Worm (Caenorhabditis elegans) whole organism, mixed stage, embryonic: Measurements from ENCODE around the gene C55C3.1.
A peak's percentile ranks its signal among the peaks of the same experiment; 100 is the strongest.

Source experiments
- ceh-83 ChIP-seq: fragments of 200-800 bp; sonication (Bioruptor generic); optimal IDR thresholded peaks from 2 replicates; lab custom pipeline; 2018; ENCODE audit warnings: mild to moderate bottlenecking, missing genetic modification characterization, missing compliant biosample characterization
- ces-1 ChIP-seq: fragments of 150-350 bp; optimal IDR thresholded peaks from 2 replicates; lab custom pipeline; 2014; ENCODE audit warnings: missing biosample characterization, missing genetic modification reagents, missing genetic modification characterization
- elt-3 ChIP-seq: fragments of 150-350 bp; optimal IDR thresholded peaks from 2 replicates; lab custom pipeline; 2014; ENCODE audit warnings: missing biosample characterization, missing genetic modification characterization
- lin-13 ChIP-seq: fragments of 150-350 bp; optimal IDR thresholded peaks from 2 replicates; lab custom pipeline; 2014; ENCODE audit warnings: missing biosample characterization, missing genetic modification characterization
- lsy-2 ChIP-seq: fragments of 150-350 bp; optimal IDR thresholded peaks from 2 replicates; lab custom pipeline; 2014; ENCODE audit warnings: missing biosample characterization, missing genetic modification characterization
- mab-5 ChIP-seq: fragments of 150-350 bp; optimal IDR thresholded peaks from 2 replicates; lab custom pipeline; 2014; ENCODE audit warnings: missing biosample characterization, missing genetic modification characterization
- mep-1 ChIP-seq: fragments of 150-350 bp; optimal IDR thresholded peaks from 2 replicates; lab custom pipeline; 2017; ENCODE audit warnings: missing biosample characterization, missing genetic modification reagents, missing genetic modification characterization, inconsistent platforms
- nhr-237 ChIP-seq: fragments of 150-350 bp; optimal IDR thresholded peaks from 2 replicates; lab custom pipeline; 2014; ENCODE audit warnings: missing biosample characterization, missing genetic modification characterization
- nhr-28 ChIP-seq: fragments of 150-350 bp; optimal IDR thresholded peaks from 2 replicates; lab custom pipeline; 2014; ENCODE audit warnings: missing biosample characterization, missing genetic modification characterization
- nhr-76 ChIP-seq: sonication (generic microtip); optimal IDR thresholded peaks from 2 replicates; lab custom pipeline; 2017; ENCODE audit warnings: missing biosample characterization, missing genetic modification characterization
- pha-4 ChIP-seq: fragments of 150-350 bp; optimal IDR thresholded peaks from 2 replicates; lab custom pipeline; 2018; ENCODE audit warnings: missing biosample characterization, missing genetic modification reagents, missing genetic modification characterization
- snpc-4 ChIP-seq: fragments of 150-350 bp; optimal IDR thresholded peaks from 2 replicates; lab custom pipeline; 2014; ENCODE audit warnings: missing biosample characterization, missing genetic modification characterization
- tbx-8 ChIP-seq: fragments of 200-800 bp; sonication (Bioruptor generic); optimal IDR thresholded peaks from 2 replicates; lab custom pipeline; 2018; ENCODE audit warnings: mild to moderate bottlenecking, missing genetic modification characterization, moderate library complexity, missing compliant biosample characterization
- zip-8 ChIP-seq: fragments of 150-350 bp; optimal IDR thresholded peaks from 2 replicates; lab custom pipeline; 2014; ENCODE audit warnings: missing biosample characterization, missing genetic modification characterization

DNA sequence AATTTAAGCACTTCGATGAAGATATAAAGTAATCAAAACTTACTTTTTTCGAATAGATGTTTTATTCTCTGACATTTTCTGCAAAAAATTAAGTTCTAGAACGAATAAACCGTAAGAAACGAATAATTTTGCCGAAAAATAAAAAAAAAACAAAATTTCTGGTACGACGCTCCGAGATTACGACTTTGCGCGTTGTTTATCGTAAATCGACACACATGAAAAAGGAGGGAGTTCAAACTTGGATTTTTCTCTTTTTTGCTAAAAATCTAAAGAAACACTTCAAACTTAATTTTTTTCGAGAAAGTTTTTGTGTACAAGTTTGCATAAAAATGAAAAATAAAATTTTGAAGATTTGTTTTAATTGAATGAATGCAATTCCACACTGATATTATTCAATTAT, 22.7 kb downstream of the C55C3.1 start, which contains the start of gene H35B03.2:
- TF ChIP-seq elt-3, result no peak
- no peak for TF ChIP-seq lin-13
- TF ChIP-seq mab-5 (tag; lab: Kevin White, UChicago), result no peak
- TF ChIP-seq snpc-4 (tag; lab: Kevin White, UChicago), result no peak
- TF ChIP-seq pha-4, result no peak
- TF ChIP-seq mep-1 (tag; lab: Kevin White, UChicago), result no peak
- TF ChIP-seq zip-8 (tag; lab: Kevin White, UChicago), result no peak
- TF ChIP-seq nhr-28, result no peak
- no peak for TF ChIP-seq nhr-76 (tag; lab: Kevin White, UChicago)
- TF ChIP-seq ceh-83 (GFP tag; lab: Kevin White, UChicago), result no peak
- peak; percentile 56 for TF ChIP-seq ces-1 (GFP tag; lab: Kevin White, UChicago)
- TF ChIP-seq lsy-2 (tag; lab: Kevin White, UChicago), result peak; percentile 56
- TF ChIP-seq tbx-8 (GFP tag; lab: Kevin White, UChicago), result no peak
- peak; percentile 62 for TF ChIP-seq nhr-237 (tag; lab: Kevin White, UChicago)
